1 fruit fly cellular context compared by ENCODE assay signal in the genomic region with DNA sequence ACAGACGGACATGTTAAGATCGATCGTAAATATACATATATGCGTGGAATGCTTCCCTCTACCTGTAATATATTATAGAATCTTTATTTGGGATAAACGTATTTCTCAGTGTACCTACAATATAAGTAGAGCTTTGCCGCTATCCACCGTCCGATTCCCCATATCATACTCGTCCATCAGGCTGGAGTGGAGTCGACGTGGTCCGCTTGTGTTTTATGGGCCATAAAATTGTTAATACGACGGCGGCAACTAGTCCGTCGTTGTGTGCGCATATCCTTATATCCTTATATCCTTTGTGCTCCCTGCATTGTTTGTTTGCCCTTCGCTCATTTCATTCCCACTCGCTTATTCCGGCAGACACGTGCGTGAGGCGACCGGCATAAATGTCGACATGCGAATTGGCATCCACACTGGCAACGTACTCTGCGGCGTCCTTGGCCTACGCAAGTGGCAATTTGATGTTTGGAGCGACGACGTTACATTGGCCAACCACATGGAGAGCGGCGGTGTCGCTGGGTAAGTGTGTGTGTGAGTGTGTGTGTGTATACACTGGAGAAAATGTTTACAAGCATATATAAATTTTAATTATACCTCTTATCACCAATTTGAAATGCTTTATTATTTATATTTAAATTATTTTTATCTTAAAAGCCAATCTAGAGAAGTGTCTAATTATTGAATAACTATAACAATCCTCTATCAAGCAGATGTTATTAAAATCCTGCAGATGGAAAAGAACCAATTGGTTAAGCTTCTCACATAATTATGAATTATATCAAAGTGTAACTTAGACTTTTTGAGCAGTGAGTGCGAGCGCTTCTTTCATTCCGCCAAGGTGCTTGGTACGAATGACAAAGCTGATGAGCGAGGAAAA.
TF ChIP-seq lines count a peak whose summit lies in the region.

No protein-coding gene starts in this region.

TF ChIP-seq in whole organism, embryonic, 481 proteins besides CTCF, POLR2A, EP300 and RAD21 (continued from another document):
- TF ChIP-seq CG18599 (GFP tag; optimal IDR thresholded peaks at IDR 0.05; lab: Kevin White, UChicago) (peak; percentile 67), usp (GFP tag; optimal IDR thresholded peaks at IDR 0.05; lab: Kevin White, UChicago) (no peak), CG7357 (GFP tag; IDR thresholded peaks at IDR 0.05; lab: Robert Waterston, UW) (no peak), Hr51 (GFP tag; optimal IDR thresholded peaks at IDR 0.05; lab: Kevin White, UChicago) (peak in 1 of 2 experiments; percentile 59), CG13424 (tag; optimal IDR thresholded peaks at IDR 0.05; lab: Kevin White, UChicago) (peak; percentile 31), vfl (GFP tag; optimal IDR thresholded peaks at IDR 0.05; lab: Kevin White, UChicago) (no peak), emc (GFP tag; optimal IDR thresholded peaks at IDR 0.05; lab: Kevin White, UChicago) (no peak), CG17359 (tag; optimal IDR thresholded peaks at IDR 0.05; lab: Kevin White, UChicago) (no peak), nmo (GFP tag; optimal IDR thresholded peaks at IDR 0.05; lab: Kevin White, UChicago) (peak; percentile 21), Meics (GFP tag; optimal IDR thresholded peaks at IDR 0.05; lab: Kevin White, UChicago) (peak; percentile 42), row (GFP tag; IDR thresholded peaks at IDR 0.05; lab: Robert Waterston, UW) (peak; percentile 31; the same call in 1 of the 3 replicates), CG9727 (GFP tag; optimal IDR thresholded peaks at IDR 0.05; lab: Kevin White, UChicago) (peak; percentile 19), hth (optimal IDR thresholded peaks at IDR 0.05; lab: Kevin White, UChicago) (no peak), gt (GFP tag; IDR thresholded peaks at IDR 0.05; lab: Robert Waterston, UW) (no peak), Ets65A (GFP tag; lab: Kevin White, UChicago) (peak; percentile 88), lola (GFP tag; optimal IDR thresholded peaks at IDR 0.05; lab: Kevin White, UChicago) (no peak), CG10147 (GFP tag; optimal IDR thresholded peaks at IDR 0.05; lab: Kevin White, UChicago) (peak; percentile 53), dmrt99B (tag; optimal IDR thresholded peaks at IDR 0.05; lab: Kevin White, UChicago) (peak; percentile 38), ham (GFP tag; IDR thresholded peaks at IDR 0.05; lab: Robert Waterston, UW) (no peak), p53 (GFP tag; optimal IDR thresholded peaks at IDR 0.05; lab: Kevin White, UChicago) (no peak), CG11695 (GFP tag; IDR thresholded peaks at IDR 0.05; lab: Robert Waterston, UW) (no peak), Oli (tag; optimal IDR thresholded peaks at IDR 0.05; lab: Kevin White, UChicago) (peak; percentile 28), CG11504 (tag; optimal IDR thresholded peaks at IDR 0.05; lab: Kevin White, UChicago) (peak; percentile 54), CG9817 (tag; optimal IDR thresholded peaks at IDR 0.05; lab: Kevin White, UChicago) (no peak), CG3163 (GFP tag; optimal IDR thresholded peaks at IDR 0.05; lab: Kevin White, UChicago) (no peak)
